Fruit fly (Drosophila melanogaster): Measurements from ENCODE around the gene TyrR.

Gene TyrR

DNA sequence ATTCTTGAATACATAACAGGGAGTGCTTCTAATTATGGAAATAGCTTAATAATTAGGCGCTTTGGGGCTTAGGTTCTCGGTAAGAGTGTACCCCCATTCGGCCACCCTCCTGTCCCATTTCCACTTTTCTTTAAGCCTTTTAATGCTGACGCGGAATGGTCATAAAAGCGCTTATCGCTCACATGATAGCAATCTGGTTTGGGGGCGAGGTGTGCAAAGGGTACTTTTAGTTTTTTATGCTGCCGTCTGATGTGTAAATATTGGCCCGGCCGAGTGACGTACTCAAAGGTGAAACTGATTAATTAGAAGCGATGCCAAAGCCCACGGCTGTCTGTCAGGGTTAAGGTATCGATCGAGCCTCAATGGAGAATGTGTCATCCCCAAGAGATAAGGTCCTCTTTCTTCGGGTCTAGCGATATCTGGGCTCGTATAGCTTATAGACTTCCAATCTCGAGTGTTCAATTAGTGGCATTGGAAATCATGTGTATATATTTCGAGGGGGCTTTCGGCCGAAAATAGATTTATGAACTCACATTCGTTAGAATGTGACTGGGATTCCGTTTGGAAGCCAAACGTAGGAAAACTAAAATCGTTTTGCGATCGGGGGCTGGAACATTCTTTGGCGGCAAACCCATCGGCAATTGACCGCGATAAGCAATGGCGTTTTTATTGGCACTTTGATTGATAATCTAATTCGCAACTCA is 3.1 kb downstream of the TyrR start (continued):
- no peak for TF ChIP-seq tio (GFP tag; optimal IDR thresholded peaks at IDR 0.05)
- no peak for TF ChIP-seq CG14965 (GFP tag; optimal IDR thresholded peaks at IDR 0.05; ENCODE audit: borderline replicate concordance)
- no peak for TF ChIP-seq CG8359 (GFP tag; optimal IDR thresholded peaks at IDR 0.05; ENCODE audit: borderline replicate concordance)
- no peak for TF ChIP-seq CG8089 (GFP tag; optimal IDR thresholded peaks at IDR 0.05)
- peak; percentile 49; the same call in 1 of the 2 replicates for TF ChIP-seq Ptx1 (GFP tag; IDR thresholded peaks at IDR 0.05)
- no peak for TF ChIP-seq Spps (tag; optimal IDR thresholded peaks at IDR 0.05)
- no peak for TF ChIP-seq CG4854 (GFP tag; optimal IDR thresholded peaks at IDR 0.05)
- no peak for TF ChIP-seq CG17802 (tag; optimal IDR thresholded peaks at IDR 0.05)
- TF ChIP-seq CG30403 (GFP tag; optimal IDR thresholded peaks at IDR 0.05), result no peak
- no peak for TF ChIP-seq yki (optimal IDR thresholded peaks at IDR 0.05)
- no peak for TF ChIP-seq zen (tag; optimal IDR thresholded peaks at IDR 0.05)
- TF ChIP-seq sob (GFP tag; IDR thresholded peaks at IDR 0.05), result no peak
- no peak for TF ChIP-seq CG10462 (GFP tag; optimal IDR thresholded peaks at IDR 0.05)
- no peak for TF ChIP-seq dmrt11E (tag; optimal IDR thresholded peaks at IDR 0.05)
- no peak for TF ChIP-seq CG7357 (GFP tag; IDR thresholded peaks at IDR 0.05)
- TF ChIP-seq ERR (GFP tag; optimal IDR thresholded peaks at IDR 0.05), result no peak
- no peak for TF ChIP-seq CG3995 (GFP tag; optimal IDR thresholded peaks at IDR 0.05)
- TF ChIP-seq CG8290 (GFP tag; optimal IDR thresholded peaks at IDR 0.05), result no peak
- peak in 1 of 2 experiments; percentile 32 for TF ChIP-seq CG8290 (tag; optimal IDR thresholded peaks at IDR 0.05)
- no peak for TF ChIP-seq zf30C (GFP tag; optimal IDR thresholded peaks at IDR 0.05)
- TF ChIP-seq Hmx (GFP tag; optimal IDR thresholded peaks at IDR 0.05), result no peak
- no peak for TF ChIP-seq CG9437 (GFP tag; optimal IDR thresholded peaks at IDR 0.05)
- no peak for TF ChIP-seq HLH3B (GFP tag; IDR thresholded peaks at IDR 0.05)
- no peak for TF ChIP-seq CG8478 (optimal IDR thresholded peaks at IDR 0.05)
- peak; percentile 1 for TF ChIP-seq PHDP (tag; optimal IDR thresholded peaks at IDR 0.05)
- no peak for TF ChIP-seq CG5953 (GFP tag; IDR thresholded peaks at IDR 0.05)
- TF ChIP-seq CG18764 (GFP tag; optimal IDR thresholded peaks at IDR 0.05), result no peak
- TF ChIP-seq ro (GFP tag; IDR thresholded peaks at IDR 0.05), result no peak
- no peak for TF ChIP-seq Dfd (GFP tag; optimal IDR thresholded peaks at IDR 0.05)
- no peak for TF ChIP-seq fd3F (GFP tag; optimal IDR thresholded peaks at IDR 0.05)
- TF ChIP-seq Rfx (GFP tag; IDR thresholded peaks at IDR 0.05), result 0 out of 2 replicates have a peak, but pooled peaks have one; percentile 31
- TF ChIP-seq CG13624 (GFP tag; optimal IDR thresholded peaks at IDR 0.05), result no peak
- no peak for TF ChIP-seq Stat92E (GFP tag; optimal IDR thresholded peaks at IDR 0.05)
- TF ChIP-seq oc (tag; optimal IDR thresholded peaks at IDR 0.05), result no peak
- peak; percentile 18 for TF ChIP-seq caup (GFP tag; optimal IDR thresholded peaks at IDR 0.05; ENCODE audit: severe bottlenecking)
- TF ChIP-seq D (optimal IDR thresholded peaks at IDR 0.05), result no peak
- TF ChIP-seq D (GFP tag; optimal IDR thresholded peaks at IDR 0.05), result no peak
- no peak for TF ChIP-seq shn (GFP tag; optimal IDR thresholded peaks at IDR 0.05)
- no peak for TF ChIP-seq Ets65A (GFP tag)
- TF ChIP-seq Pdp1 (GFP tag; optimal IDR thresholded peaks at IDR 0.05), result no peak
- no peak for TF ChIP-seq E2f1 (GFP tag; IDR thresholded peaks at IDR 0.05)
- TF ChIP-seq CG2129 (GFP tag; IDR thresholded peaks at IDR 0.05; ENCODE audit: partially characterized antibody), result no peak
- no peak for TF ChIP-seq peb (GFP tag; IDR thresholded peaks at IDR 0.05)
- no peak for TF ChIP-seq CG12104 (GFP tag; optimal IDR thresholded peaks at IDR 0.05)
- TF ChIP-seq Nf-YC (tag; optimal IDR thresholded peaks at IDR 0.05), result no peak
- TF ChIP-seq CG18599 (GFP tag; optimal IDR thresholded peaks at IDR 0.05), result peak; percentile 57
- no peak for TF ChIP-seq emc (GFP tag; optimal IDR thresholded peaks at IDR 0.05)
- no peak for TF ChIP-seq CrebB (tag; optimal IDR thresholded peaks at IDR 0.05)
- TF ChIP-seq lbe (GFP tag; optimal IDR thresholded peaks at IDR 0.05), result no peak
- TF ChIP-seq CG6813 (GFP tag; optimal IDR thresholded peaks at IDR 0.05), result no peak
- TF ChIP-seq CTCF (GFP tag; optimal IDR thresholded peaks at IDR 0.05), result no peak
- TF ChIP-seq CG6272 (GFP tag; IDR thresholded peaks at IDR 0.05), result no peak

Measured in whole organism, embryonic.